Fruit fly (Drosophila melanogaster): Measurements from ENCODE around the gene RpS27A.

The RpS27A gene

DNA sequence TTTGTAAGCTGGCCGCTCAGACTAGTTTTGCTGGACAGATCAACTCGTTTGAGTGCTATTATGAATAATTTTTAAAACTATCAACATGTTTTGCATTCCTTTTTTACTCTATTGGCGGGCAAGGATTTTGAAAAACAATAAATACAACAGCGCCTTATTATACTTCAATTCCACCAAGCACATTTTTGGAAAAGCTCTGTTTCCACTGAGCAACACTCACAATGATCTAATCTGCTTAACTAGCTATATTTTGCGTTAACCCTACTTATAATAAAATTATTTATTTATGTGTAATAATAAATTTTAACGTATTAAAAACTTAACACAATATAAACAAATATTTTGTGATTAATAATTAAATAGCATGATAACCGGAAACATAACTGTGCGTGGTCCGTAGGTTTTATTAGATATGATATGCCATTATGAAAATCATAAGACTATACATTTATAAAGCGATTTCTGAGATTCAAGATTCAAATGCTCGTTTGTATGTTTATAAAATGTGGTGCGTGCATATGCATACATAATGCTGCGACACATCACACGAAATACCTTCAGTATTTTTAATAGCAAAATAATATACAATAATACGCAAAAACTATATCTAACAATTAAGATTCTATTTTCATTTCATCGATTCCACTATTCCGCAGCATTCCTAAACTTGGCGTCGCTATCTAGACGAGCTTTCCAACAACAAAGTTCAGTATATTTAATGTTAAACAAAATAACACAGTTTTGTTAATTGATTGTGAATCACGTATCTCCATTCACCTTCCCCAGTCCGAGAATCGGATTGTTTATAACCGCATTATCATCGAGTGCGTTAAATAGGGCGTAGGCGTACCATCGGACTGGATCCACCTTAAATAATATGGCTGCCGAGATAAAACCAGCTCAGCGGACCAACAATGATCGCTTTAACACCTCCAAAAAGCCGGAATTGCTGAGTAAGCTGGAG lies 14.8 kb downstream of the RpS27A start, which contains the start of the genes pie and Wdfy2 (continued):
- peak; percentile 97 for TF ChIP-seq ssp (GFP tag; IDR thresholded peaks at IDR 0.05)
- no peak for TF ChIP-seq CG13424 (tag; optimal IDR thresholded peaks at IDR 0.05)
- no peak for TF ChIP-seq CG17568 (GFP tag; optimal IDR thresholded peaks at IDR 0.05)
- TF ChIP-seq CG1603 (tag; optimal IDR thresholded peaks at IDR 0.05) = peak; percentile 99
- no peak for TF ChIP-seq ftz-f1 (GFP tag; optimal IDR thresholded peaks at IDR 0.05)
- TF ChIP-seq CG18262 (tag; optimal IDR thresholded peaks at IDR 0.05) = peak; percentile 31
- peak; percentile 65 for TF ChIP-seq Med (GFP tag)
- peak; percentile 35 for TF ChIP-seq pzg (GFP tag; optimal IDR thresholded peaks at IDR 0.05)
- TF ChIP-seq CG4617 (GFP tag; optimal IDR thresholded peaks at IDR 0.05; ENCODE audit: borderline replicate concordance) = peak; percentile 29
- no peak for TF ChIP-seq CG4730 (GFP tag; IDR thresholded peaks at IDR 0.05)
- peak; percentile 15 for TF ChIP-seq zen (tag; optimal IDR thresholded peaks at IDR 0.05)
- no peak for TF ChIP-seq exex (tag; optimal IDR thresholded peaks at IDR 0.05)
- TF ChIP-seq Hey (tag; optimal IDR thresholded peaks at IDR 0.05) = no peak
- TF ChIP-seq CG6791 (GFP tag; IDR thresholded peaks at IDR 0.05; ENCODE audit: partially characterized antibody) = no peak
- no peak for TF ChIP-seq CG7745 (tag; optimal IDR thresholded peaks at IDR 0.05)
- TF ChIP-seq Hr3 (GFP tag; optimal IDR thresholded peaks at IDR 0.05) = no peak
- no peak for TF ChIP-seq CG4854 (GFP tag; optimal IDR thresholded peaks at IDR 0.05)
- peak; percentile 36 for TF ChIP-seq Sry-β (GFP tag; optimal IDR thresholded peaks at IDR 0.05)
- TF ChIP-seq CG33557 (GFP tag; optimal IDR thresholded peaks at IDR 0.05) = no peak
- no peak; the same call in 2 of the 3 replicates for TF ChIP-seq knrl (GFP tag; IDR thresholded peaks at IDR 0.05; ENCODE audit: partially characterized antibody)
- peak in 1 of 2 experiments; percentile 66 for TF ChIP-seq Dfd (GFP tag; optimal IDR thresholded peaks at IDR 0.05)
- no peak for TF ChIP-seq hbn (GFP tag; IDR thresholded peaks at IDR 0.05; ENCODE audit: partially characterized antibody)
- TF ChIP-seq Eip74EF (GFP tag; optimal IDR thresholded peaks at IDR 0.05) = peak in 1 of 2 experiments; percentile 88
- no peak for TF ChIP-seq twi (tag; optimal IDR thresholded peaks at IDR 0.05)
- peak; percentile 1 for TF ChIP-seq Nf-YC (tag; optimal IDR thresholded peaks at IDR 0.05)
- TF ChIP-seq CG15514 (GFP tag; optimal IDR thresholded peaks at IDR 0.05) = peak; percentile 22
- peak; percentile 10 for TF ChIP-seq CG8924 (tag; optimal IDR thresholded peaks at IDR 0.05)
- TF ChIP-seq abd-A (tag; optimal IDR thresholded peaks at IDR 0.05) = no peak
- no peak for TF ChIP-seq Fer1 (GFP tag; optimal IDR thresholded peaks at IDR 0.05)
- TF ChIP-seq CG17361 (GFP tag; IDR thresholded peaks at IDR 0.05) = peak; percentile 56; the same call in 1 of the 3 replicates
- no peak for TF ChIP-seq Atf-2 (GFP tag; optimal IDR thresholded peaks at IDR 0.05)
- no peak for TF ChIP-seq cato (GFP tag; optimal IDR thresholded peaks at IDR 0.05; ENCODE audit: borderline replicate concordance)
- no peak for TF ChIP-seq CG17359 (tag; optimal IDR thresholded peaks at IDR 0.05)
- TF ChIP-seq phol (tag; optimal IDR thresholded peaks at IDR 0.05) = peak; percentile 39
- peak; percentile 19 for TF ChIP-seq YL-1 (GFP tag; optimal IDR thresholded peaks at IDR 0.05)
- peak; percentile 4 for TF ChIP-seq trem (tag; optimal IDR thresholded peaks at IDR 0.05)
- peak; percentile 80 for TF ChIP-seq pfk (GFP tag; optimal IDR thresholded peaks at IDR 0.05)
- TF ChIP-seq Deaf1 (tag; optimal IDR thresholded peaks at IDR 0.05) = no peak
- no peak for TF ChIP-seq sens-2 (GFP tag; IDR thresholded peaks at IDR 0.05)
- TF ChIP-seq CG12769 (tag; optimal IDR thresholded peaks at IDR 0.05) = no peak
- TF ChIP-seq nerfin-1 (tag; optimal IDR thresholded peaks at IDR 0.05) = peak; percentile 2
- no peak for TF ChIP-seq sug (tag; optimal IDR thresholded peaks at IDR 0.05)
- peak; percentile 40; the same call in 1 of the 2 replicates for TF ChIP-seq MBD-R2 (GFP tag; IDR thresholded peaks at IDR 0.05)
- no peak for TF ChIP-seq Mad (GFP tag; optimal IDR thresholded peaks at IDR 0.05)
- peak; percentile 21 for TF ChIP-seq CG2712 (tag; optimal IDR thresholded peaks at IDR 0.05)
- TF ChIP-seq dmrt11E (tag; optimal IDR thresholded peaks at IDR 0.05) = peak; percentile 8
